Fruit fly (Drosophila melanogaster) Kc167 (cell line): ENCODE results near the gene CG4291.

Source experiments
- Myc ChIP-seq: fragments of >200 bp; optimal IDR thresholded peaks from 2 replicates; lab custom pipeline; 2017; ENCODE audit warnings: missing external identifiers
- Sin3A ChIP-seq: fragments of >200 bp; optimal IDR thresholded peaks from 2 replicates; lab custom pipeline; 2018; ENCODE audit warnings: missing external identifiers
- h ChIP-seq: fragments of >200 bp; optimal IDR thresholded peaks from 3 replicates; lab custom pipeline; 2018; ENCODE audit warnings: missing external identifiers
- insv ChIP-seq: fragments of >200 bp; optimal IDR thresholded peaks from 3 replicates; lab custom pipeline; 2018; ENCODE audit warnings: missing external identifiers
- psq ChIP-seq: fragments of >200 bp; optimal IDR thresholded peaks from 2 replicates; lab custom pipeline; 2017; ENCODE audit warnings: missing external identifiers
- ttk ChIP-seq: sonication (Bioruptor generic); optimal IDR thresholded peaks from 2 replicates; lab custom pipeline; 2017; ENCODE audit warnings: missing external identifiers

DNA sequence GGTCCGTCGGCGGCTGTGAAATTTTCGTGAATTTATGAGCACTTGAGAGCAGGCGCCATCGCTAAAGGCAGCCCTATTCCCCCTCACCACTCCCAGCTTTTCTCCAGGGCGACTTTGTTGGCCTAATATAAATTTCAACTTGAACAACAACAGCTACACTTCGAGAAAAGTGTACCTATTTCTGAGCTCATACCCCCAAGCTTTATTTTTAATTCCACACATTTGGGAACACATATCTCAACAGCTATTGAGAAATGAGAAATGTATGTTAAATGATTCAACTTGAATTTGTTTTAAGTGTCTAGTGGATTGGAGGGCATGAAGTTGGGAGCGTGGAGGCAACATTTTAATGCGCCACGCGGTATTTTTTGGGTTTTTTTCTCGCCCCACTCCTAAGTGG lies 34.2 kb upstream of the CG4291 start:
- no peak for TF ChIP-seq insv
- no peak for TF ChIP-seq Myc (lab: Kevin White, UChicago)
- no peak for TF ChIP-seq psq (lab: Kevin White, UChicago)
- TF ChIP-seq h (lab: Kevin White, UChicago) = no peak
- no peak for TF ChIP-seq Sin3A (lab: Kevin White, UChicago)
- TF ChIP-seq ttk (lab: Kevin White, UChicago) = no peak
